Fruit fly (Drosophila melanogaster) S2 (cell line): ENCODE data around the gene mRpL30.

Experiments used
- CG8478 ChIP-seq: fragments of >200 bp; optimal IDR thresholded peaks from 2 replicates; lab custom pipeline; 2018
- CTCF ChIP-seq, 2 experiments: fragments of >200 bp; optimal IDR thresholded peaks; 2 replicates each; lab custom pipeline; 2018

DNA sequence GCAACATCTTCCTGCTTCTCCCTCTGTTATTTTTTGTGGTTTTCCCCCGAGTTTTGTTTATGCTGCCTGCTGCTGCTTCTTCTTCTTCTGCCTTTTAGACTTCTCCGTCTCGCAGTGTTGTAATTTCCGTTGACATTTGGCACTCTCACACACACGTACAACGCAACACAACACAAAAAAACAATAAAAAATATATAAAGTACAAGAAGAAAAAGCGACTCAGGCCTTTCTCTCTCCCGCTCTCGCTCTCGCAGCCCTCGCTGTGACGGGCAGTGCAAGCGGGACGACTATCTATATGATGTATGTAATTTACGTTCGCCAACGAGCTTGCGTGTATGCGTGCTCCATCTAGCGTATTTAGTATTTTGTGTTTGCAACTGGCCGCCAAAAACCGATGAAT lies 38.5 kb downstream of the mRpL30 start:
- TF ChIP-seq CTCF (optimal IDR thresholded peaks at IDR 0.05; lab: Kevin White, UChicago), result no peak
- no peak for TF ChIP-seq CG8478 (lab: Kevin White, UChicago)
